Fruit fly (Drosophila melanogaster): Measurements from ENCODE around the gene Lectin-galC1.

The Lectin-galC1 gene

dm6 chr2L:19453381-19453780, 36.1 kb downstream of the Lectin-galC1 start, which contains the start of gene Top2 (continued):
- TF ChIP-seq dmrt11E (tag; optimal IDR thresholded peaks at IDR 0.05) (peak; percentile 8), CG17568 (GFP tag; optimal IDR thresholded peaks at IDR 0.05) (no peak), Jarid2 (GFP tag; optimal IDR thresholded peaks at IDR 0.05) (no peak), sqz (GFP tag; optimal IDR thresholded peaks at IDR 0.05) (no peak), CG10979 (tag; optimal IDR thresholded peaks at IDR 0.05) (no peak), Deaf1 (tag; optimal IDR thresholded peaks at IDR 0.05) (no peak), NfI (GFP tag; optimal IDR thresholded peaks at IDR 0.05) (peak; percentile 48), Atf6 (GFP tag; IDR thresholded peaks at IDR 0.05) (no peak), YL-1 (GFP tag; optimal IDR thresholded peaks at IDR 0.05) (no peak), sim (GFP tag; IDR thresholded peaks at IDR 0.05) (no peak), CG33213 (GFP tag; optimal IDR thresholded peaks at IDR 0.05) (peak; percentile 86), Lhr (GFP tag; optimal IDR thresholded peaks at IDR 0.05) (peak; percentile 94), PHDP (tag; optimal IDR thresholded peaks at IDR 0.05) (no peak), CG13624 (GFP tag; optimal IDR thresholded peaks at IDR 0.05) (peak; percentile 62), prd (optimal IDR thresholded peaks at IDR 0.05) (no peak), prd (GFP tag; IDR thresholded peaks at IDR 0.05) (no peak), repo (GFP tag; optimal IDR thresholded peaks at IDR 0.05) (peak; percentile 7), CG2116 (GFP tag; optimal IDR thresholded peaks at IDR 0.05) (peak; percentile 97), mld (GFP tag; IDR thresholded peaks at IDR 0.05; ENCODE audit: partially characterized antibody) (peak; percentile 68; the same call in 1 of the 3 replicates), CG30431 (GFP tag; optimal IDR thresholded peaks at IDR 0.05) (no peak), CG18599 (GFP tag; optimal IDR thresholded peaks at IDR 0.05) (no peak), NFAT (GFP tag; IDR thresholded peaks at IDR 0.05) (peak; percentile 55; the same call in 1 of the 2 replicates), CG15514 (GFP tag; optimal IDR thresholded peaks at IDR 0.05) (peak; percentile 86), CG10565 (GFP tag; optimal IDR thresholded peaks at IDR 0.05) (no peak), Dfd (GFP tag; optimal IDR thresholded peaks at IDR 0.05) (no peak), CG1792 (GFP tag; optimal IDR thresholded peaks at IDR 0.05) (peak; percentile 45), Meics (GFP tag; optimal IDR thresholded peaks at IDR 0.05) (no peak), CG32767 (GFP tag; IDR thresholded peaks at IDR 0.05) (peak; percentile 47; the same call in 1 of the 2 replicates), CG4707 (GFP tag; optimal IDR thresholded peaks at IDR 0.05) (no peak), CG10321 (GFP tag; IDR thresholded peaks at IDR 0.05) (no peak), CG4820 (GFP tag; optimal IDR thresholded peaks at IDR 0.05) (no peak), CG8089 (GFP tag; optimal IDR thresholded peaks at IDR 0.05) (peak; percentile 5), H15 (GFP tag; IDR thresholded peaks at IDR 0.05) (no peak), CG7928 (GFP tag; optimal IDR thresholded peaks at IDR 0.05) (peak; percentile 63), CG10267 (tag; optimal IDR thresholded peaks at IDR 0.05) (peak; percentile 90), CG17912 (GFP tag; optimal IDR thresholded peaks at IDR 0.05) (peak; percentile 16), tio (GFP tag; optimal IDR thresholded peaks at IDR 0.05) (no peak), CG4360 (GFP tag; IDR thresholded peaks at IDR 0.05) (no peak), CTCF (GFP tag; optimal IDR thresholded peaks at IDR 0.05) (peak; percentile 70), fd102C (GFP tag; optimal IDR thresholded peaks at IDR 0.05) (no peak), CG8281 (tag; optimal IDR thresholded peaks at IDR 0.05) (no peak), CG9797 (GFP tag; optimal IDR thresholded peaks at IDR 0.05) (peak; percentile 66), Tbp (GFP tag; optimal IDR thresholded peaks at IDR 0.05) (no peak), CG4730 (GFP tag; IDR thresholded peaks at IDR 0.05) (no peak), Ada2b (GFP tag; IDR thresholded peaks at IDR 0.05) (peak; percentile 27; the same call in 1 of the 2 replicates), CG3847 (GFP tag; IDR thresholded peaks at IDR 0.05) (peak; percentile 55; the same call in 1 of the 2 replicates), trem (tag; optimal IDR thresholded peaks at IDR 0.05) (peak; percentile 78), amos (GFP tag; IDR thresholded peaks at IDR 0.05; ENCODE audit: partially characterized antibody) (peak; percentile 91), Fer3 (tag; optimal IDR thresholded peaks at IDR 0.05) (no peak), CG3281 (GFP tag; optimal IDR thresholded peaks at IDR 0.05) (no peak), crol (GFP tag; IDR thresholded peaks at IDR 0.05) (no peak), ro (GFP tag; IDR thresholded peaks at IDR 0.05) (no peak)

Measured in whole organism, embryonic.